Comparison of ENCODE assay signal across 2 fruit fly cellular contexts in the genomic region with DNA sequence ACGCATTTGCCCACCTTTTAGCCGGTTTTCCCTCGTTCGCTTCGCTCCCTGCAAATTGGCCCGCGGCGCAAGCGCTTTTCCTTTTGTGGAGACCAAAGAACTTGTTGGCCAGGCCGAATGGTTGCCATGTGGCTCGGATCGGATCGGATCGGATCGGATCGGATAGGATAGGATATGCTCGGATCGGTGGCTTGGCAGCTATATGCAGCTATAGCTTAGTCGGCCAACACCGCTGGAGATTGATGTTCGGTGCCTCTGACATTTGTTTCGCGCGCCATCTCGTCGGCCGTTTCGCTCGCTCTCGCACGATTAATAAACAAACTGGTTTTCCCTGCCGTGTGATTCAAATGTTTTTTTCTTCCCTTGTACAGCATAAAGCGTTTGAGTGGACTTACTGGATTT.
TF ChIP-seq lines count a peak whose summit lies in the region.

No protein-coding gene starts in this region.

TF ChIP-seq in whole organism, embryonic, 481 proteins besides CTCF, POLR2A, EP300 and RAD21 (continued from another document and continues in another):
- 0 out of 3 replicates have a peak, but pooled peaks have one; percentile 28 for TF ChIP-seq ken (GFP tag; IDR thresholded peaks at IDR 0.05; lab: Robert Waterston, UW)
- TF ChIP-seq CG16779 (GFP tag; IDR thresholded peaks at IDR 0.05; lab: Robert Waterston, UW) = no peak
- no peak for TF ChIP-seq chm (GFP tag; IDR thresholded peaks at IDR 0.05; lab: Robert Waterston, UW)
- no peak for TF ChIP-seq ssp (GFP tag; IDR thresholded peaks at IDR 0.05; lab: Robert Waterston, UW)
- no peak for TF ChIP-seq CG2678 (tag; optimal IDR thresholded peaks at IDR 0.05; lab: Kevin White, UChicago)
- TF ChIP-seq jumu (GFP tag; optimal IDR thresholded peaks at IDR 0.05; lab: Kevin White, UChicago) = no peak
- peak; percentile 54 for TF ChIP-seq sqz (GFP tag; optimal IDR thresholded peaks at IDR 0.05; lab: Kevin White, UChicago)
- TF ChIP-seq BtbVII (GFP tag; optimal IDR thresholded peaks at IDR 0.05; lab: Kevin White, UChicago) = no peak
- TF ChIP-seq H15 (GFP tag; IDR thresholded peaks at IDR 0.05; lab: Robert Waterston, UW) = no peak
- no peak for TF ChIP-seq Ada2b (GFP tag; IDR thresholded peaks at IDR 0.05; lab: Robert Waterston, UW)
- TF ChIP-seq salm (tag; optimal IDR thresholded peaks at IDR 0.05; lab: Kevin White, UChicago) = no peak
- TF ChIP-seq vnd (GFP tag; IDR thresholded peaks at IDR 0.05; lab: Robert Waterston, UW; ENCODE audit: partially characterized antibody) = no peak
- TF ChIP-seq Trl (optimal IDR thresholded peaks at IDR 0.05; lab: Kevin White, UChicago) = no peak
- TF ChIP-seq Trl (GFP tag; optimal IDR thresholded peaks at IDR 0.05; lab: Kevin White, UChicago) = no peak
- TF ChIP-seq org-1 (GFP tag; optimal IDR thresholded peaks at IDR 0.05; lab: Kevin White, UChicago) = no peak
- TF ChIP-seq HLHmδ (GFP tag; optimal IDR thresholded peaks at IDR 0.05; lab: Kevin White, UChicago) = no peak
- no peak for TF ChIP-seq CG11504 (tag; optimal IDR thresholded peaks at IDR 0.05; lab: Kevin White, UChicago)
- no peak for TF ChIP-seq tup (GFP tag; optimal IDR thresholded peaks at IDR 0.05; lab: Kevin White, UChicago)
- no peak for TF ChIP-seq grn (GFP tag; optimal IDR thresholded peaks at IDR 0.05; lab: Kevin White, UChicago)
- TF ChIP-seq CG9797 (GFP tag; optimal IDR thresholded peaks at IDR 0.05; lab: Kevin White, UChicago) = no peak
- no peak for TF ChIP-seq CG7928 (GFP tag; optimal IDR thresholded peaks at IDR 0.05; lab: Kevin White, UChicago)
- TF ChIP-seq slbo (GFP tag; IDR thresholded peaks at IDR 0.05; lab: Robert Waterston, UW) = 0 out of 2 replicates have a peak, but pooled peaks have one; percentile 13
- TF ChIP-seq Dip3 (GFP tag; optimal IDR thresholded peaks at IDR 0.05; lab: Kevin White, UChicago) = no peak
- no peak for TF ChIP-seq CoRest (tag; optimal IDR thresholded peaks at IDR 0.05; lab: Kevin White, UChicago)
- no peak for TF ChIP-seq Kr (GFP tag; optimal IDR thresholded peaks at IDR 0.05; lab: Kevin White, UChicago)
- TF ChIP-seq Asciz (GFP tag; optimal IDR thresholded peaks at IDR 0.05; lab: Kevin White, UChicago) = no peak
- no peak for TF ChIP-seq vvl (GFP tag; IDR thresholded peaks at IDR 0.05; lab: Robert Waterston, UW)
- TF ChIP-seq Hr39 (optimal IDR thresholded peaks at IDR 0.05; lab: Kevin White, UChicago) = no peak
- no peak for TF ChIP-seq ato (GFP tag; IDR thresholded peaks at IDR 0.05; lab: Robert Waterston, UW; ENCODE audit: partially characterized antibody)
- no peak for TF ChIP-seq lab (GFP tag; optimal IDR thresholded peaks at IDR 0.05; lab: Kevin White, UChicago)
- no peak for TF ChIP-seq CG9932 (GFP tag; IDR thresholded peaks at IDR 0.05; lab: Robert Waterston, UW)
- no peak for TF ChIP-seq Mrtf (GFP tag; IDR thresholded peaks at IDR 0.05; lab: Robert Waterston, UW)
- no peak for TF ChIP-seq tin (GFP tag; optimal IDR thresholded peaks at IDR 0.05; lab: Kevin White, UChicago)
- TF ChIP-seq Poxn (GFP tag; IDR thresholded peaks at IDR 0.05; lab: Robert Waterston, UW) = no peak
- TF ChIP-seq lov (optimal IDR thresholded peaks at IDR 0.05; lab: Kevin White, UChicago) = no peak
- no peak for TF ChIP-seq lov (GFP tag; IDR thresholded peaks at IDR 0.05; lab: Robert Waterston, UW)
- no peak for TF ChIP-seq CG3847 (GFP tag; IDR thresholded peaks at IDR 0.05; lab: Robert Waterston, UW)
- TF ChIP-seq CG1832 (GFP tag; optimal IDR thresholded peaks at IDR 0.05; lab: Kevin White, UChicago) = peak; percentile 55
- no peak for TF ChIP-seq fu2 (GFP tag; optimal IDR thresholded peaks at IDR 0.05; lab: Kevin White, UChicago)
- no peak for TF ChIP-seq exex (tag; optimal IDR thresholded peaks at IDR 0.05; lab: Kevin White, UChicago)
- no peak for TF ChIP-seq CG3726 (GFP tag; IDR thresholded peaks at IDR 0.05; lab: Robert Waterston, UW)
- 0 out of 3 replicates have a peak, but pooled peaks have one; percentile 15 for TF ChIP-seq CG2199 (GFP tag; IDR thresholded peaks at IDR 0.05; lab: Robert Waterston, UW)
- TF ChIP-seq Nf-YB (GFP tag; optimal IDR thresholded peaks at IDR 0.05; lab: Kevin White, UChicago) = peak; percentile 51
- peak; percentile 45 for TF ChIP-seq nom (GFP tag; optimal IDR thresholded peaks at IDR 0.05; lab: Kevin White, UChicago)
- peak; percentile 44 for TF ChIP-seq Nf-YC (tag; optimal IDR thresholded peaks at IDR 0.05; lab: Kevin White, UChicago)
- no peak for TF ChIP-seq CG10979 (tag; optimal IDR thresholded peaks at IDR 0.05; lab: Kevin White, UChicago)
- peak; percentile 23 for TF ChIP-seq twi (tag; optimal IDR thresholded peaks at IDR 0.05; lab: Kevin White, UChicago)
- no peak for TF ChIP-seq caup (GFP tag; optimal IDR thresholded peaks at IDR 0.05; lab: Kevin White, UChicago; ENCODE audit: severe bottlenecking)
- no peak for TF ChIP-seq CG5953 (GFP tag; IDR thresholded peaks at IDR 0.05; lab: Robert Waterston, UW)
- TF ChIP-seq wek (GFP tag; optimal IDR thresholded peaks at IDR 0.05; lab: Kevin White, UChicago) = no peak
- TF ChIP-seq Deaf1 (tag; optimal IDR thresholded peaks at IDR 0.05; lab: Kevin White, UChicago) = peak; percentile 60
- TF ChIP-seq Ssrp (tag; optimal IDR thresholded peaks at IDR 0.05; lab: Kevin White, UChicago) = no peak
- TF ChIP-seq Side (GFP tag; optimal IDR thresholded peaks at IDR 0.05; lab: Kevin White, UChicago) = no peak
- no peak for TF ChIP-seq CG9215 (GFP tag; IDR thresholded peaks at IDR 0.05; lab: Robert Waterston, UW)
- no peak for TF ChIP-seq Gsc (GFP tag; IDR thresholded peaks at IDR 0.05; lab: Robert Waterston, UW)
- TF ChIP-seq gcm (GFP tag; optimal IDR thresholded peaks at IDR 0.05; lab: Kevin White, UChicago) = no peak
- peak; percentile 49 for TF ChIP-seq kni (GFP tag; optimal IDR thresholded peaks at IDR 0.05; lab: Kevin White, UChicago)
- TF ChIP-seq CG1529 (GFP tag; optimal IDR thresholded peaks at IDR 0.05; lab: Kevin White, UChicago) = no peak
- TF ChIP-seq CG10654 (GFP tag; optimal IDR thresholded peaks at IDR 0.05; lab: Kevin White, UChicago) = no peak
- no peak for TF ChIP-seq CG1024 (GFP tag; IDR thresholded peaks at IDR 0.05; lab: Robert Waterston, UW)
- TF ChIP-seq Sry-β (GFP tag; optimal IDR thresholded peaks at IDR 0.05; lab: Kevin White, UChicago) = peak; percentile 2
- no peak for TF ChIP-seq bbx (GFP tag; IDR thresholded peaks at IDR 0.05; lab: Robert Waterston, UW; ENCODE audit: partially characterized antibody)
- TF ChIP-seq zen2 (GFP tag; IDR thresholded peaks at IDR 0.05; lab: Robert Waterston, UW; ENCODE audit: partially characterized antibody) = no peak
- TF ChIP-seq CG11398 (GFP tag; optimal IDR thresholded peaks at IDR 0.05; lab: Kevin White, UChicago) = no peak
- TF ChIP-seq ap (GFP tag; IDR thresholded peaks at IDR 0.05; lab: Robert Waterston, UW) = no peak
- no peak for TF ChIP-seq cwo (GFP tag; optimal IDR thresholded peaks at IDR 0.05; lab: Kevin White, UChicago)
- TF ChIP-seq bsh (GFP tag; optimal IDR thresholded peaks at IDR 0.05; lab: Kevin White, UChicago) = no peak

TF ChIP-seq in whole organism, prepupa, 60 proteins besides CTCF, POLR2A, EP300 and RAD21 (continued from another document):
- TF ChIP-seq Blimp-1 (GFP tag; optimal IDR thresholded peaks at IDR 0.05; lab: Kevin White, UChicago) (no peak), dac (GFP tag; optimal IDR thresholded peaks at IDR 0.05; lab: Kevin White, UChicago) (no peak), eg (GFP tag; IDR thresholded peaks at IDR 0.05; lab: Robert Waterston, UW) (0 out of 3 replicates have a peak, but pooled peaks have one; percentile 35), fd59A (GFP tag; optimal IDR thresholded peaks at IDR 0.05; lab: Kevin White, UChicago) (no peak), OdsH (GFP tag; optimal IDR thresholded peaks at IDR 0.05; lab: Kevin White, UChicago) (no peak), Sox14 (GFP tag; optimal IDR thresholded peaks at IDR 0.05; lab: Kevin White, UChicago) (no peak), Gug (GFP tag; IDR thresholded peaks at IDR 0.05; lab: Robert Waterston, UW) (no peak), CG6163 (GFP tag; IDR thresholded peaks at IDR 0.05; lab: Robert Waterston, UW) (peak; percentile 64), CG16779 (tag; optimal IDR thresholded peaks at IDR 0.05; lab: Kevin White, UChicago) (no peak), Hr39 (GFP tag; optimal IDR thresholded peaks at IDR 0.05; lab: Kevin White, UChicago) (no peak), CG7368 (GFP tag; optimal IDR thresholded peaks at IDR 0.05; lab: Kevin White, UChicago) (no peak), CG11902 (GFP tag; optimal IDR thresholded peaks at IDR 0.05; lab: Kevin White, UChicago) (no peak), CG3919 (GFP tag; optimal IDR thresholded peaks at IDR 0.05; lab: Kevin White, UChicago) (no peak), topi (GFP tag; optimal IDR thresholded peaks at IDR 0.05; lab: Kevin White, UChicago) (no peak), ss (GFP tag; optimal IDR thresholded peaks at IDR 0.05; lab: Kevin White, UChicago) (peak; percentile 46 to 47), esn (GFP tag; optimal IDR thresholded peaks at IDR 0.05; lab: Kevin White, UChicago) (no peak), CG11762 (GFP tag; optimal IDR thresholded peaks at IDR 0.05; lab: Kevin White, UChicago; ENCODE audit: insufficient read depth) (no peak), Hr4 (GFP tag; optimal IDR thresholded peaks at IDR 0.05; lab: Kevin White, UChicago) (no peak), CG8632 (GFP tag; optimal IDR thresholded peaks at IDR 0.05; lab: Kevin White, UChicago) (no peak), Smox (GFP tag; optimal IDR thresholded peaks at IDR 0.05; lab: Kevin White, UChicago) (no peak), CG8319 (GFP tag; optimal IDR thresholded peaks at IDR 0.05; lab: Kevin White, UChicago) (no peak), fkh (GFP tag; optimal IDR thresholded peaks at IDR 0.05; lab: Kevin White, UChicago) (no peak), Sox102F (GFP tag; optimal IDR thresholded peaks at IDR 0.05; lab: Kevin White, UChicago) (no peak), lz (GFP tag; optimal IDR thresholded peaks at IDR 0.05; lab: Kevin White, UChicago) (no peak), pdm3 (GFP tag; optimal IDR thresholded peaks at IDR 0.05; lab: Kevin White, UChicago) (no peak), CG34406 (GFP tag; optimal IDR thresholded peaks at IDR 0.05; lab: Kevin White, UChicago) (no peak), CG9139 (GFP tag; optimal IDR thresholded peaks at IDR 0.05; lab: Kevin White, UChicago) (no peak), achi (GFP tag; optimal IDR thresholded peaks at IDR 0.05; lab: Kevin White, UChicago) (no peak), dsx (GFP tag; optimal IDR thresholded peaks at IDR 0.05; lab: Kevin White, UChicago; ENCODE audit: poor library complexity, severe bottlenecking) (no peak), CG10669 (GFP tag; optimal IDR thresholded peaks at IDR 0.05; lab: Kevin White, UChicago) (no peak)
